Fruit fly (Drosophila melanogaster): ENCODE measurements around the gene CG17440.
A peak's percentile ranks its signal among the peaks of the same experiment; 100 is the strongest.

Gene CG17440

DNA sequence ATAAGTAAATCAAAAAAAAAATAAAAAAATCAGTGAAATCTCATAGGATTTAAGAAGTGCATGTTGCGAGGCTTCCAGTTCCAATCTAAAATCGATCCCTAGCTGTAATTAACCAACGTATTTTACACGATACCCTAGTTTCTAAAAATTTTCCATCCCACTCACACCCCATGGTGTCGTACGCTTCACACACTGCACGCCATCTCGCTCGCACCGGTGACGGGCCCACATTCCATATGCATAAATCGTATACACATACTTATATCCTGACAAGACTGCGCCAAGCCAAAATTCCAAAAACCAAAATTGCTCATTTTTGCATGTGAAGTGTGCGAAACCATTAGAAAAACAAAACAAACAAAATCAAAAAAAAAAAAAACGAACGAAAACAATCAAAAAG lies 14.7 kb downstream of the CG17440 start (continued):
- TF ChIP-seq CG12104 (GFP tag; optimal IDR thresholded peaks at IDR 0.05) (no peak), sd (tag; optimal IDR thresholded peaks at IDR 0.05) (peak; percentile 79), CTCF (GFP tag; optimal IDR thresholded peaks at IDR 0.05) (no peak), Hmx (GFP tag; optimal IDR thresholded peaks at IDR 0.05) (no peak), CG6689 (GFP tag; IDR thresholded peaks at IDR 0.05) (no peak), pros (GFP tag; optimal IDR thresholded peaks at IDR 0.05) (no peak), onecut (GFP tag; IDR thresholded peaks at IDR 0.05) (no peak), run (tag; optimal IDR thresholded peaks at IDR 0.05) (no peak), sens (GFP tag) (peak; percentile 24), Gsc (GFP tag; IDR thresholded peaks at IDR 0.05) (no peak), CG12391 (tag; optimal IDR thresholded peaks at IDR 0.05) (no peak), CG3163 (GFP tag; optimal IDR thresholded peaks at IDR 0.05) (no peak), CG17568 (GFP tag; optimal IDR thresholded peaks at IDR 0.05) (no peak), CG10321 (GFP tag; IDR thresholded peaks at IDR 0.05) (peak; percentile 61)

DNA sequence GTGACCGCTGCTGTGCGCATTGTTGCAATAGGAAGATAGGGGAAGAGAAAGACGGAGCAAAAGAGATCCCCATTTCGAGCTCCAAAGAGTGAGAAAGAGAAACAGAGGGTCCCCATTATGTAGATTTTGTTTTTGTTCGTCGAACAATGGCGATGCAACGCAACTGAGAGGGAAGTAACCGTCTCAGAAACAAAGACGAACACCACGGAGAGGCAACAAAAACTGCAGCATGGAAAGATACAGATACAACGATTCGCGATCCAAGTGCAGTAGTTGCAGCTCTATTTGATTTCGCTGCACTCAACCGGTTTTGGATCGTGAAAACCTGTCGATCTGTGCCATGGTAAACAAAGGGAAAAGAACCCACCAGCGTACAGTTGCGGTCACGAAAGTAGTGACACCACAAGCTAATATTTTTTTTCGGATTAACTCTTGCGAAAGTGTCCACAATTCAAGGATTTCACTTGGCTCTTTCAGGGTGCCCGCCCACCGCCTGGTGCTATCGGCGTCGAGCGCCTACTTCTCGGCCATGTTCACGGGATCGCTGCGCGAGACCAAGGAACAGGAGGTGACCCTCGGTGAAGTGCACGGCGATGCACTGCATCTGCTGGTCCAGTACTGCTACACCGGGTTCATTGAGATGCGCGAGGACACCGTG lies 17.5 kb downstream of the CG17440 start:
- no peak for TF ChIP-seq zfh2 (GFP tag; optimal IDR thresholded peaks at IDR 0.05)
- TF ChIP-seq Kr (GFP tag; optimal IDR thresholded peaks at IDR 0.05): no peak
- TF ChIP-seq mam (GFP tag; optimal IDR thresholded peaks at IDR 0.05): no peak
- TF ChIP-seq MBD-R2 (GFP tag; IDR thresholded peaks at IDR 0.05): no peak
- no peak for TF ChIP-seq Nf-YB (GFP tag; optimal IDR thresholded peaks at IDR 0.05)
- TF ChIP-seq ewg (GFP tag; optimal IDR thresholded peaks at IDR 0.05): no peak
- no peak for TF ChIP-seq CG17328 (GFP tag; IDR thresholded peaks at IDR 0.05)
- peak; percentile 65 for TF ChIP-seq Drgx (GFP tag; IDR thresholded peaks at IDR 0.05)
- no peak for TF ChIP-seq schlank (tag; optimal IDR thresholded peaks at IDR 0.05)
- TF ChIP-seq Eip74EF (GFP tag; optimal IDR thresholded peaks at IDR 0.05): no peak
- no peak for TF ChIP-seq CG10543 (GFP tag; optimal IDR thresholded peaks at IDR 0.05)
- no peak for TF ChIP-seq unc-4 (GFP tag; IDR thresholded peaks at IDR 0.05; ENCODE audit: partially characterized antibody)
- no peak for TF ChIP-seq CG2889 (GFP tag; IDR thresholded peaks at IDR 0.05)
- no peak for TF ChIP-seq pan (optimal IDR thresholded peaks at IDR 0.05)
- no peak for TF ChIP-seq pan (GFP tag; optimal IDR thresholded peaks at IDR 0.05 in 1 of 2, IDR thresholded peaks at IDR 0.05 in 1 of 2)
- TF ChIP-seq CG8765 (GFP tag; IDR thresholded peaks at IDR 0.05): no peak
- no peak for TF ChIP-seq sob (GFP tag; IDR thresholded peaks at IDR 0.05)
- no peak for TF ChIP-seq Abd-B (GFP tag; optimal IDR thresholded peaks at IDR 0.05)
- TF ChIP-seq az2 (GFP tag; optimal IDR thresholded peaks at IDR 0.05): no peak
- TF ChIP-seq wdn (GFP tag; IDR thresholded peaks at IDR 0.05): no peak
- no peak for TF ChIP-seq onecut (GFP tag; IDR thresholded peaks at IDR 0.05)
- TF ChIP-seq Ravus (GFP tag; IDR thresholded peaks at IDR 0.05): no peak
- no peak for TF ChIP-seq sim (GFP tag; IDR thresholded peaks at IDR 0.05)
- TF ChIP-seq nom (GFP tag; optimal IDR thresholded peaks at IDR 0.05): peak; percentile 54
- peak in 1 of 2 experiments; percentile 29 for TF ChIP-seq Trl (optimal IDR thresholded peaks at IDR 0.05)
- no peak for TF ChIP-seq Trl (GFP tag; optimal IDR thresholded peaks at IDR 0.05)
- TF ChIP-seq hb (GFP tag; IDR thresholded peaks at IDR 0.05; ENCODE audit: partially characterized antibody): no peak
- no peak for TF ChIP-seq CG16815 (GFP tag; optimal IDR thresholded peaks at IDR 0.05)
- TF ChIP-seq ttk (GFP tag; IDR thresholded peaks at IDR 0.05): 0 out of 2 replicates have a peak, but pooled peaks have one; percentile 12
- TF ChIP-seq Awh (GFP tag; IDR thresholded peaks at IDR 0.05): no peak
- peak; percentile 68 for TF ChIP-seq CG11696 (GFP tag; IDR thresholded peaks at IDR 0.05)
- no peak for TF ChIP-seq CG10321 (GFP tag; IDR thresholded peaks at IDR 0.05)
- TF ChIP-seq twi (tag; optimal IDR thresholded peaks at IDR 0.05): no peak
- TF ChIP-seq dysf (GFP tag; IDR thresholded peaks at IDR 0.05): no peak
- TF ChIP-seq CG3838 (GFP tag; optimal IDR thresholded peaks at IDR 0.05): no peak
- TF ChIP-seq hkb (optimal IDR thresholded peaks at IDR 0.05): no peak
- TF ChIP-seq hkb (GFP tag; IDR thresholded peaks at IDR 0.05): 0 out of 2 replicates have a peak, but pooled peaks have one; percentile 21
- TF ChIP-seq Med (GFP tag): peak; percentile 70
- TF ChIP-seq amos (GFP tag; IDR thresholded peaks at IDR 0.05; ENCODE audit: partially characterized antibody): no peak
